Fruit fly (Drosophila melanogaster) whole organism, embryonic: Measurements from ENCODE around the gene CG11811.
A peak's percentile ranks its signal among the peaks of the same experiment; 100 is the strongest.

Experiments used
- Bdp1 ChIP-seq: fragments of 200-800 bp; sonication (Bioruptor generic); optimal IDR thresholded peaks from 3 replicates; lab custom pipeline; 2016; ENCODE audit warnings: missing biosample characterization, missing genetic modification characterization
- CG1024 ChIP-seq: fragments of 200-800 bp; sonication (Bioruptor generic); IDR thresholded peaks from 2 replicates; pipeline ENCODE4 v1.3.6; 2022; ENCODE audit warnings: missing biosample characterization, missing genetic modification characterization
- CG12104 ChIP-seq: fragments of 200-800 bp; sonication (Bioruptor generic); optimal IDR thresholded peaks from 3 replicates; lab custom pipeline; 2016; ENCODE audit warnings: missing biosample characterization, missing genetic modification characterization
- CG12299 ChIP-seq: fragments of 200-800 bp; sonication (Bioruptor generic); optimal IDR thresholded peaks from 2 replicates; lab custom pipeline; 2018; ENCODE audit warnings: missing biosample characterization, mild to moderate bottlenecking, missing genetic modification characterization
- CG12769 ChIP-seq: fragments of 200-800 bp; sonication (Bioruptor generic); optimal IDR thresholded peaks from 2 replicates; lab custom pipeline; 2019; ENCODE audit warnings: missing biosample characterization, mild to moderate bottlenecking, missing genetic modification characterization, moderate library complexity
- CG14860 ChIP-seq: fragments of 200-800 bp; sonication (Bioruptor generic); IDR thresholded peaks from 3 replicates; pipeline ENCODE4 v1.3.6; 2022; ENCODE audit warnings: missing biosample characterization, missing genetic modification characterization; ENCODE audit not compliant: partially characterized antibody
- CG15269 ChIP-seq: fragments of 200-800 bp; sonication (Bioruptor generic); optimal IDR thresholded peaks from 2 replicates; lab custom pipeline; 2018; ENCODE audit warnings: missing biosample characterization, mild to moderate bottlenecking, missing genetic modification characterization, moderate library complexity
- CG15479 ChIP-seq: fragments of 200-800 bp; sonication (Bioruptor generic); optimal IDR thresholded peaks from 3 replicates; lab custom pipeline; 2019; ENCODE audit warnings: missing biosample characterization, mild to moderate bottlenecking, missing genetic modification characterization, moderate library complexity
- CG1602 ChIP-seq: fragments of 200-800 bp; sonication (Bioruptor generic); optimal IDR thresholded peaks from 3 replicates; lab custom pipeline; 2016; ENCODE audit warnings: missing biosample characterization, missing genetic modification characterization
- CG16815 ChIP-seq: fragments of 200-800 bp; sonication (Bioruptor generic); optimal IDR thresholded peaks from 3 replicates; lab custom pipeline; 2017; ENCODE audit warnings: missing biosample characterization, mild to moderate bottlenecking, missing genetic modification characterization
- CG17829 ChIP-seq: fragments of 200-800 bp; optimal IDR thresholded peaks from 2 replicates; lab custom pipeline; 2019; ENCODE audit warnings: missing biosample characterization, mild to moderate bottlenecking, missing genetic modification characterization, moderate library complexity
- CG18011 ChIP-seq: fragments of 200-800 bp; sonication (Bioruptor generic); optimal IDR thresholded peaks from 2 replicates; lab custom pipeline; 2017; ENCODE audit warnings: missing biosample characterization, missing genetic modification characterization, mild to moderate bottlenecking, moderate library complexity, missing genotype
- CG2202 ChIP-seq: fragments of 200-800 bp; sonication (Bioruptor generic); optimal IDR thresholded peaks from 2 replicates; lab custom pipeline; 2018; ENCODE audit warnings: missing biosample characterization, mild to moderate bottlenecking, missing genetic modification characterization
- CG2678 ChIP-seq: fragments of 200-800 bp; sonication (Bioruptor generic); optimal IDR thresholded peaks from 3 replicates; lab custom pipeline; 2019; ENCODE audit warnings: missing biosample characterization, mild to moderate bottlenecking, missing genetic modification characterization, moderate library complexity
- CG30020 ChIP-seq: fragments of 200-800 bp; optimal IDR thresholded peaks from 2 replicates; lab custom pipeline; 2019; ENCODE audit warnings: missing biosample characterization, mild to moderate bottlenecking, missing genetic modification characterization, moderate library complexity
- CG3281 ChIP-seq: fragments of 200-800 bp; sonication (Bioruptor generic); optimal IDR thresholded peaks from 3 replicates; lab custom pipeline; 2017; ENCODE audit warnings: missing biosample characterization, mild to moderate bottlenecking, missing genetic modification characterization
- CG4707 ChIP-seq: fragments of 200-800 bp; sonication (Bioruptor generic); optimal IDR thresholded peaks from 2 replicates; lab custom pipeline; 2018; ENCODE audit warnings: missing biosample characterization, mild to moderate bottlenecking, missing genetic modification characterization, moderate library complexity
- CG4730 ChIP-seq: fragments of 200-800 bp; sonication (Bioruptor generic); IDR thresholded peaks from 2 replicates; pipeline ENCODE4 v1.3.6; 2022; ENCODE audit warnings: missing biosample characterization, missing genetic modification characterization
- CG6683 ChIP-seq: fragments of 200-800 bp; sonication (Bioruptor generic); optimal IDR thresholded peaks from 2 replicates; lab custom pipeline; 2017; ENCODE audit warnings: missing biosample characterization, mild to moderate bottlenecking, missing genetic modification characterization, missing genetic modification reagents
- CG6791 ChIP-seq: fragments of 200-800 bp; sonication (Bioruptor generic); IDR thresholded peaks from 3 replicates; pipeline ENCODE4 v1.3.6; 2022; ENCODE audit warnings: missing biosample characterization, missing genetic modification characterization; ENCODE audit not compliant: partially characterized antibody
- CG6854 ChIP-seq: fragments of 200-800 bp; sonication (Bioruptor generic); optimal IDR thresholded peaks from 3 replicates; lab custom pipeline; 2017; ENCODE audit warnings: missing biosample characterization, mild to moderate bottlenecking, missing genetic modification characterization
- CG7372 ChIP-seq: fragments of 200-800 bp; sonication (Bioruptor generic); IDR thresholded peaks from 2 replicates; pipeline ENCODE4 v1.3.6; 2022; ENCODE audit warnings: missing biosample characterization, missing genetic modification characterization
- CG9727 ChIP-seq: fragments of 200-800 bp; sonication (Bioruptor generic); optimal IDR thresholded peaks from 3 replicates; lab custom pipeline; 2017; ENCODE audit warnings: missing biosample characterization, mild to moderate bottlenecking, missing genetic modification characterization
- CG9876 ChIP-seq: fragments of 200-800 bp; sonication (Bioruptor generic); optimal IDR thresholded peaks from 2 replicates; lab custom pipeline; 2016; ENCODE audit warnings: missing biosample characterization, missing genetic modification characterization
- Gsc ChIP-seq: fragments of 200-800 bp; sonication (Bioruptor generic); IDR thresholded peaks from 2 replicates; pipeline ENCODE4 v1.3.6; 2022; ENCODE audit warnings: missing biosample characterization, missing genetic modification characterization
- H15 ChIP-seq: fragments of 200-800 bp; sonication (Bioruptor generic); IDR thresholded peaks from 3 replicates; pipeline ENCODE4 v1.3.6; 2022; ENCODE audit warnings: missing biosample characterization, missing genetic modification characterization
- Hey ChIP-seq: fragments of 200-800 bp; sonication (Bioruptor generic); optimal IDR thresholded peaks from 3 replicates; lab custom pipeline; 2018; ENCODE audit warnings: missing biosample characterization, mild to moderate bottlenecking, missing genetic modification characterization
- HmgD ChIP-seq: fragments of 200-800 bp; sonication (Bioruptor generic); optimal IDR thresholded peaks from 3 replicates; lab custom pipeline; 2016; ENCODE audit warnings: missing biosample characterization, missing genetic modification characterization
- HmgZ ChIP-seq: fragments of 200-800 bp; sonication (Bioruptor generic); optimal IDR thresholded peaks from 2 replicates; lab custom pipeline; 2018; ENCODE audit warnings: missing biosample characterization, mild to moderate bottlenecking, missing genetic modification characterization
- Mes4 ChIP-seq: fragments of 200-800 bp; sonication (Bioruptor generic); optimal IDR thresholded peaks from 2 replicates; lab custom pipeline; 2016; ENCODE audit warnings: missing biosample characterization, missing genetic modification characterization
- Usf ChIP-seq: fragments of 200-800 bp; sonication (Bioruptor generic); optimal IDR thresholded peaks from 2 replicates; lab custom pipeline; 2017; ENCODE audit warnings: missing genotype, missing biosample characterization, missing genetic modification characterization
- Vsx1 ChIP-seq: fragments of 200-800 bp; sonication (Bioruptor generic); optimal IDR thresholded peaks from 2 replicates; lab custom pipeline; 2017; ENCODE audit warnings: missing biosample characterization, mild to moderate bottlenecking, missing genetic modification characterization, missing genetic modification reagents
- bigmax ChIP-seq: fragments of 200-800 bp; sonication (Bioruptor generic); optimal IDR thresholded peaks from 2 replicates; lab custom pipeline; 2018; ENCODE audit warnings: missing biosample characterization, mild to moderate bottlenecking, missing genetic modification characterization
- cg ChIP-seq: fragments of 200-800 bp; sonication (Bioruptor generic); optimal IDR thresholded peaks from 3 replicates; lab custom pipeline; 2019; ENCODE audit warnings: missing biosample characterization, mild to moderate bottlenecking, missing genetic modification characterization, moderate library complexity
- chm ChIP-seq: fragments of 200-800 bp; sonication (Bioruptor generic); IDR thresholded peaks from 2 replicates; pipeline ENCODE4 v1.3.6; 2022; ENCODE audit warnings: missing biosample characterization, missing genetic modification characterization
- da ChIP-seq: fragments of 200-800 bp; sonication (Bioruptor generic); optimal IDR thresholded peaks from 2 replicates; lab custom pipeline; 2016; ENCODE audit warnings: missing biosample characterization, missing genetic modification characterization
- danr ChIP-seq: fragments of 200-800 bp; sonication (Bioruptor generic); IDR thresholded peaks from 2 replicates; pipeline ENCODE4 v1.3.6; 2022; ENCODE audit warnings: missing biosample characterization, missing genetic modification characterization
- fd64A ChIP-seq: fragments of 200-800 bp; sonication (Bioruptor generic); optimal IDR thresholded peaks from 3 replicates; lab custom pipeline; 2018; ENCODE audit warnings: missing biosample characterization, mild to moderate bottlenecking, missing genetic modification characterization
- gsb ChIP-seq: fragments of 200-800 bp; sonication (Bioruptor generic); IDR thresholded peaks from 2 replicates; pipeline ENCODE4 v1.3.6; 2022; ENCODE audit warnings: missing biosample characterization, missing genetic modification characterization
- ham ChIP-seq: fragments of 200-800 bp; sonication (Bioruptor generic); IDR thresholded peaks from 2 replicates; pipeline ENCODE4 v1.3.6; 2022; ENCODE audit warnings: missing biosample characterization, missing genetic modification characterization
- her ChIP-seq: fragments of 200-800 bp; sonication (Bioruptor generic); optimal IDR thresholded peaks from 2 replicates; lab custom pipeline; 2016; ENCODE audit warnings: missing biosample characterization, missing genetic modification characterization
- ken ChIP-seq: fragments of 200-800 bp; sonication (Bioruptor generic); IDR thresholded peaks from 3 replicates; pipeline ENCODE4 v1.3.6; 2022; ENCODE audit warnings: missing biosample characterization, missing genetic modification characterization
- lilli ChIP-seq: fragments of 200-800 bp; sonication (Bioruptor generic); optimal IDR thresholded peaks from 3 replicates; lab custom pipeline; 2016; ENCODE audit warnings: missing biosample characterization, missing genetic modification characterization
- odd ChIP-seq: fragments of 200-800 bp; sonication (Bioruptor generic); optimal IDR thresholded peaks from 2 replicates; lab custom pipeline; 2017; ENCODE audit warnings: missing biosample characterization, mild to moderate bottlenecking, missing genetic modification characterization
- otp ChIP-seq: fragments of 200-800 bp; sonication (Bioruptor generic); IDR thresholded peaks from 3 replicates; pipeline ENCODE4, ENCODE4 v1.3.6; 2022; ENCODE audit warnings: missing biosample characterization, missing genetic modification characterization
- psq ChIP-seq: fragments of 200-800 bp; sonication (Bioruptor generic); optimal IDR thresholded peaks from 2 replicates; lab custom pipeline; 2017; ENCODE audit warnings: missing biosample characterization, missing genetic modification characterization
- repo ChIP-seq: fragments of 200-800 bp; sonication (Bioruptor generic); optimal IDR thresholded peaks from 2 replicates; lab custom pipeline; 2016; ENCODE audit warnings: missing biosample characterization, missing genetic modification characterization
- tna ChIP-seq: fragments of 200-800 bp; sonication (Bioruptor generic); IDR thresholded peaks from 2 replicates; pipeline ENCODE4 v1.3.6; 2022; ENCODE audit warnings: missing biosample characterization, missing genetic modification characterization; ENCODE audit not compliant: partially characterized antibody
- toy ChIP-seq: fragments of 200-800 bp; sonication (Bioruptor generic); IDR thresholded peaks from 2 replicates; pipeline ENCODE4 v1.3.6; 2022; ENCODE audit warnings: missing biosample characterization, missing genetic modification characterization
- vvl ChIP-seq: fragments of 200-800 bp; sonication (Bioruptor generic); IDR thresholded peaks from 2 replicates; pipeline ENCODE4 v1.3.6; 2022; ENCODE audit warnings: missing biosample characterization, missing genetic modification characterization

Gene CG11811

DNA sequence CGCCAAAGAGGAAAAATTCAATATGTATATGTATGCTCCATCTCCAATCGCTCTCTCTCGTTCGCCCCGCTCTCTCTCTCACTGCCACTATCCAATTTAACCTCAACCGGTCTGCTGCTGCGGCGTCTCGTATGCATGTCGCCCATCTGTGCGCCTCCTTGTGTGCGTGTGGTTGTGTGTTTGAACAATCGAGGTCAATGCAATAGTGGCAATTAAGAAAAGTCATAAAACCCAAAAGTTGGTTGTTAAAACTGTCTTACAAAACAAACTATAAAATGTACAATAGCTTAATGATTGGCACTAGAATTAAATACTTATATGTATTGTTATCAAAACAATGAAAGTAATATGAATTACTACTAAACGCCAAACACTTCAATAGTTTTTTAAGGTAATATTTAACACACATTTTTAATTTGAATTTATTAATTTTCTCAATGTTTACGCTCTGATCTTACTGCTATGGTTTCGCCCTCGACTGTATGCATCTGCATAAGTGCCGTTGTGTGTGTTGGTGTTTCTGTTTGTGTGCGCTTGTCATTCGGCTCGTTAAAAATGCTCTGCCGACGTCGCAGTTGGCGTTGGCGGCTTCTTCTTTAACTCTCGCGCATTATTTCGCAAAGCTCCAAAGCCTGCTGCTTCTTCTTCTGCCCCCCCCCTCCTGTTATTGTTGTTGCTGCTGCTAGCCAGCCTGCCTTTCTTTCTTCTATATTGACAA is 25.2 kb upstream of the CG11811 start (continued):
- peak; percentile 99 for TF ChIP-seq CG17829
- peak; percentile 97 for TF ChIP-seq CG12299 (tag; lab: Kevin White, UChicago)
- peak; percentile 38; the same call in 1 of the 2 replicates for TF ChIP-seq ham (GFP tag; lab: Robert Waterston, UW)
- TF ChIP-seq HmgD (GFP tag; lab: Kevin White, UChicago): no peak
- TF ChIP-seq toy (GFP tag; lab: Robert Waterston, UW): peak; percentile 48
- TF ChIP-seq fd64A (GFP tag; lab: Kevin White, UChicago): peak; percentile 84
- TF ChIP-seq tna (GFP tag; lab: Robert Waterston, UW): no peak
- TF ChIP-seq psq (GFP tag; lab: Kevin White, UChicago): peak; percentile 68
- TF ChIP-seq lilli (GFP tag; lab: Kevin White, UChicago): peak; percentile 93
- TF ChIP-seq CG3281 (GFP tag; lab: Kevin White, UChicago): peak; percentile 97
- TF ChIP-seq chm (GFP tag; lab: Robert Waterston, UW): peak; percentile 88
- peak; percentile 97 for TF ChIP-seq CG6854 (GFP tag; lab: Kevin White, UChicago)
- TF ChIP-seq repo (GFP tag; lab: Kevin White, UChicago): peak; percentile 69
- peak; percentile 99 for TF ChIP-seq CG9727 (GFP tag; lab: Kevin White, UChicago)
- peak; percentile 72 for TF ChIP-seq Bdp1 (GFP tag; lab: Kevin White, UChicago)
- peak; percentile 95 for TF ChIP-seq Usf (GFP tag; lab: Kevin White, UChicago)
- TF ChIP-seq CG30020: peak; percentile 90
- peak; percentile 89 for TF ChIP-seq CG4707 (GFP tag; lab: Kevin White, UChicago)
- peak; percentile 94 for TF ChIP-seq CG6683 (GFP tag; lab: Kevin White, UChicago)
- TF ChIP-seq CG2202 (tag; lab: Kevin White, UChicago): peak; percentile 96
- TF ChIP-seq CG15479 (GFP tag; lab: Kevin White, UChicago): peak; percentile 83
- TF ChIP-seq da (GFP tag; lab: Kevin White, UChicago): peak; percentile 52
- TF ChIP-seq CG7372 (GFP tag; lab: Robert Waterston, UW): peak; percentile 90
- peak; percentile 44 for TF ChIP-seq CG9876 (GFP tag; lab: Kevin White, UChicago)
- TF ChIP-seq CG2678: peak; percentile 99
- TF ChIP-seq H15: peak; percentile 84; the same call in 1 of the 3 replicates
- no peak for TF ChIP-seq Gsc (GFP tag; lab: Robert Waterston, UW)
- peak; percentile 75 for TF ChIP-seq ken (GFP tag; lab: Robert Waterston, UW)
- peak; percentile 97 for TF ChIP-seq HmgZ
- peak; percentile 35 for TF ChIP-seq her
- peak; percentile 98 for TF ChIP-seq CG15269 (tag; lab: Kevin White, UChicago)
- peak; percentile 92 for TF ChIP-seq CG12769
- no peak for TF ChIP-seq CG6791 (GFP tag; lab: Robert Waterston, UW)
- TF ChIP-seq CG4730 (GFP tag; lab: Robert Waterston, UW): peak; percentile 87
- no peak for TF ChIP-seq CG14860
- peak; percentile 99 for TF ChIP-seq odd (GFP tag; lab: Kevin White, UChicago)
- TF ChIP-seq CG1024: peak; percentile 65
- TF ChIP-seq CG12104 (GFP tag; lab: Kevin White, UChicago): peak; percentile 98
- peak; percentile 94 for TF ChIP-seq cg (GFP tag; lab: Kevin White, UChicago)
- peak; percentile 97 for TF ChIP-seq CG16815
- peak; percentile 84 for TF ChIP-seq Mes4 (GFP tag; lab: Kevin White, UChicago)
- TF ChIP-seq bigmax (GFP tag; lab: Kevin White, UChicago): peak; percentile 92
- TF ChIP-seq gsb (GFP tag; lab: Robert Waterston, UW): peak; percentile 81
- peak; percentile 96 for TF ChIP-seq Vsx1
- TF ChIP-seq CG18011 (GFP tag; lab: Kevin White, UChicago): peak; percentile 80
- TF ChIP-seq danr (GFP tag; lab: Robert Waterston, UW): peak; percentile 90
- peak; percentile 96 for TF ChIP-seq CG1602 (GFP tag; lab: Kevin White, UChicago)
- TF ChIP-seq vvl (GFP tag; lab: Robert Waterston, UW): peak; percentile 96
- TF ChIP-seq Hey (tag; lab: Kevin White, UChicago): peak; percentile 82
- TF ChIP-seq otp (GFP tag; lab: Robert Waterston, UW): peak; percentile 83
